Worm (Caenorhabditis elegans): ENCODE measurements around the gene ZC239.20.
"Not testable (repeated sequence)": the region's sequence is repeated elsewhere in the genome, so short reads cannot be mapped to it uniquely, and the experiment has no call there.

ZC239.20 gene

ce11 chrII:3196966-3197365 lies 9.4 kb downstream of the ZC239.20 start, which contains the start of gene gcy-15:
gcy-15 (minus strand) TSS chrII:3197066.
- TF ChIP-seq ceh-2 (tag; optimal IDR thresholded peaks at IDR 0.05) (no peak), ceh-6 (GFP tag; optimal IDR thresholded peaks at IDR 0.05) (no peak), ceh-48 (tag; optimal IDR thresholded peaks at IDR 0.05) (no peak), ceh-45 (GFP tag; IDR thresholded peaks at IDR 0.05) (no peak), ama-1 (optimal IDR thresholded peaks at IDR 0.05) (no peak), nhr-232 (tag; optimal IDR thresholded peaks at IDR 0.05) (no peak), sox-4 (tag; optimal IDR thresholded peaks at IDR 0.05) (no peak), hlh-6 (tag; optimal IDR thresholded peaks at IDR 0.05) (no peak), ceh-30 (tag; optimal IDR thresholded peaks at IDR 0.05) (no peak), ztf-16 (tag; optimal IDR thresholded peaks at IDR 0.05) (no peak), nfya-1 (tag; optimal IDR thresholded peaks at IDR 0.05) (no peak)

- TF ChIP-seq mec-3 (tag; optimal IDR thresholded peaks at IDR 0.05; ENCODE audit: borderline replicate concordance) (peak; percentile 13), ceh-45 (GFP tag; IDR thresholded peaks at IDR 0.05) (no peak), ama-1 (optimal IDR thresholded peaks at IDR 0.05) (no peak), K09A11.1 (tag; optimal IDR thresholded peaks at IDR 0.05; ENCODE audit: insufficient read depth) (no peak)
Observed at ce11 chrII:3195739-3196138, 10.6 kb downstream of the ZC239.20 start.

DNA sequence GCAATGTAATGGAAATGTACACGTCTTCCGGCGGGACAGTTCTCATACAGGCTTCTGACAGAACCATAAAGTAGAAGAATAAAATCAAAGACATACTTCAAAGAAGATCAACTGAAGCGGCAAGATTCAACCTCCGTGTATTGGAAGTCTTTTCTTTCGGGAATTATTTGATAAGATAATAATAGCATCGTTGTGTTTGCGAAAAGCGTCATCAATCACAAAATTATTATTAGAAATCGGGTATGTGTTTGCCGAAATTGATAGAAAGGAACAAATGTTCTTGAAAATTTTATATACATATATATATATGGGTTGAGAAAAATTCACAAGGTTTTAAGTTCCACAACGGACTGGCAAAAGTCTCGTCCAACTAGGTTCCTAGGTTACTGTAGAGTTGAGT lies 14.8 kb downstream of the ZC239.20 start, which contains the start of gene Y27F2A.9:
Gene Y27F2A.9, minus strand, starts transcription at position 101 of the 400 bp plus-strand sequence.
- not testable (repeated sequence) for TF ChIP-seq unc-42, hlh-15, hlh-8 (tag; optimal IDR thresholded peaks at IDR 0.05)

DNA sequence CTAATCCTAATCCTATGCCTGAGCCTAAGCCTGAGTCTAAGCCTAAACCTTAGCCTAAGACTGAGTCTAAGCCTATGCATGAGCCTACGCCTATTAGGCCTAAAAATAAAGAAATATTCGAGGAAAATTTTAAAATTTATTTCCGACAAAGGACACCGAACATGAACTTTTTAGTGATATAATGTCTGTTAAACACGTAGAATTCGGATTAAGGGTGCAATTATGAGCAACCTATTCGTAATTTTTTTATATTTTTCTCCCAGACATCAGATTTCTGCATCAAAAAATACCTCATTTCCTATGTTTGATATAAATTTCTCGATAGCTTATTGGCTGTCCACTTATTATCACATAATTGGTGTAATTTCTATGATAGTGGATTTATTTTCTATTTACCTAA lies 17.3 kb downstream of the ZC239.20 start, which contains the start of gene Y27F2A.11:
Gene Y27F2A.11, plus strand, starts transcription at position 301 of the 400 bp plus-strand sequence.
- TF ChIP-seq ceh-2 (tag; optimal IDR thresholded peaks at IDR 0.05); C38D4.7 (GFP tag; optimal IDR thresholded peaks at IDR 0.05); Y22D7AL.16 (tag; optimal IDR thresholded peaks at IDR 0.05): not testable (repeated sequence)

DNA sequence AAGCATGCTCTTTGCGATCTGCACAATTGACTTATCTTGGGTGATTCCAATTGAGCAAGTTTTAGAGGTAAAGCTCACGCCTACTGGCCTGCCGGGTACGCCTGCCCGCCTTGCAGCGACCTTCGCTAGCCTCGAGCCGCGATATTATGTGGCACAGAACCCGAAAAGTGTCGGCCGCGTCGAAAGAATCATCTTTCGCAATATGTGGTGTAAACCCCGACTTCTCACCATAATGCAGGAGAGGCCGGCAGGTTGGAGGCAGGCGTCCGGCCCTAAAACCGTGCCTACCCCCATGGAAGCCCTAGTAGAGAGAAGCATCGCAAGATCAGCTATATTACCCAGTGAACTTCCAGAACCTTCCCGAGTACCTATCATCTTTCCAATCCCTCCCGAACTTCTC lies 20.5 kb downstream of the ZC239.20 start:
- no peak for TF ChIP-seq odd-2 (tag; optimal IDR thresholded peaks at IDR 0.05)
- TF ChIP-seq zip-5 (tag; optimal IDR thresholded peaks at IDR 0.05) = no peak
- TF ChIP-seq fax-1 (tag; optimal IDR thresholded peaks at IDR 0.05) = no peak

ce11 chrII:3184858-3185257 lies 21.5 kb downstream of the ZC239.20 start, which contains the start of gene sri-78:
sri-78 (plus strand) TSS chrII:3185158.
- TF ChIP-seq tbx-7 (tag; optimal IDR thresholded peaks at IDR 0.05); unc-55 (GFP tag; optimal IDR thresholded peaks at IDR 0.05); ceh-30 (tag; optimal IDR thresholded peaks at IDR 0.05): not testable (repeated sequence)

DNA sequence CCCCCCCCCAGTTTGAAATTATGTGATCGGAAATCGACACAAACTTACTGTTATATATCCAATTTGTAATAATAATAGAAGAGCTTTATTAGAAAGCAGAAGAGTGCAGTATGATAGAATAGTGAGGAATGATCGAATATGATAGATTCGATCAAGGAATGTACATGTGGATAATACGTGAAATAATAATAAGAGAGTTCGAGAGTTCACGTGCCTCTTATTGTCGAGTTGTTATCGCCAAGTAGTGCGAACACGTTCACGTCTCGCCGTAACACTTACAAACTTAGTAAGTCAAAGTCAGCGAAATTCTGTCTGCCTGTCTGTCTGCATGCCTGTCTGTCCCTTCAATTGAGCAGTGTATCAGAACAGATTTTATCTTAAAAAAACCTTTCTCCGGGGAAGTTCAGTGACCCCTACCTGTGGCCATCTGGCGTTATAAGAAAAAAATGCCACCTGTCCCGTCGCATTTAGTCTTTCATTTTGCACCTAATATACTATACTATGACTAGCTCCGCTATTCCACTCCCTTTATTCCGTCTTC lies 23.0 kb downstream of the ZC239.20 start, which contains the start of the genes Y27F2A.6 and Y27F2A.8:
Gene Y27F2A.6, minus strand, starts transcription at position 101 of the 541 bp plus-strand sequence.
Gene Y27F2A.8, plus strand, starts transcription at position 491 of the 541 bp plus-strand sequence.
- TF ChIP-seq unc-42, ceh-22, dve-1 (tag; optimal IDR thresholded peaks at IDR 0.05): not testable (repeated sequence)

ce11 chrII:3177663-3178062 lies 28.7 kb downstream of the ZC239.20 start, which contains the start of gene sri-40:
sri-40 (plus strand) TSS chrII:3177963.
- TF ChIP-seq ztf-16, ceh-34, nhr-232 (tag; optimal IDR thresholded peaks at IDR 0.05): not testable (repeated sequence)

All from whole organism, late embryonic.